Worm (Caenorhabditis elegans): Measurements from ENCODE around the gene Y17G9B.5.

DNA sequence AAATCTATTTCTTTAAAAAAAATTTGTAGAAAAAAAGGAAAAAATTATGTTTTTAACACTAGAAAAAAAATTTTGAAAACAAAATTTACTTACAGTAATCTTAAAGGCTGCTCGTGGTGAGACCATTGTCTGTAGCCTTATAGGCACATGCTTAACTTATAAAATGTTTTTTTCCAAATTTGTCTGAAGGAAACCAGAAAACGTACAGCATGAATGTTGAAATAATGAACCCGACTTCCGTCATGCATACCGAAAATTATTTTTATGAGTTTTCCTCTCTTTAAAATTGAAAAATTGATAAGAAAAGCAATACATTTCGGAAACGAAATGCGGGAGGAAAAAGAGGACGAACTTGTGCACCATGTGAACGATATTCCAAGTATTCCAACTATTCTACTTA is 21.8 kb downstream of the Y17G9B.5 start, which contains the start of gene R11E3.2:
- TF ChIP-seq dao-5 (tag; optimal IDR thresholded peaks at IDR 0.05) (no peak), him-1 (tag; optimal IDR thresholded peaks at IDR 0.05) (no peak), W03F9.2 (tag; optimal IDR thresholded peaks at IDR 0.05) (no peak)

Measured in whole organism, L4/young adult.